Fruit fly (Drosophila melanogaster): Measurements from ENCODE around the gene cmb.

cmb gene

DNA sequence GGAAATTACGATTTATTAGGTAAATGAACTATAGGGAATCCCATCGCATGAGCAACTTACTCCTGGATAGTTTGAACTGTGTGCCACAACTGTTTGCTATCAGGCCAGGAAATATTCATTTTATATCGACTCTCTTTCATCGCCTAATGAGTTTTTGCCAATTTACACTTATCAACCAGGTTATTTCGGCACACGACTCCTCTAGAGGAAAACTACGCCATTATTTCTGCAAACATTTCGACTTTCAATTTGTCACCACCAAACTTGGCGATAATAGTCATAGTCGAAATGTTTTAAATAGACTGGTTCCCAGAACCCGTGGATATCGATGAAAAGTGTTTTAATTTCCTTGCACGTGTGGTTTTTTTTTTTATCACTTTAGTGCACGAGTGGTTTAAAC, 5.4 kb upstream of the cmb start, which contains the start of gene CG10154:
CG10154 (minus strand) TSS at position 101 of the 400 bp plus-strand sequence.
- no peak for TF ChIP-seq Pif1B (GFP tag; optimal IDR thresholded peaks at IDR 0.05)
- no peak for TF ChIP-seq CG9948 (tag; optimal IDR thresholded peaks at IDR 0.05)
- no peak for TF ChIP-seq CG17806 (tag; optimal IDR thresholded peaks at IDR 0.05)
- no peak for TF ChIP-seq CG12605 (GFP tag; IDR thresholded peaks at IDR 0.05)
- TF ChIP-seq gl (tag; optimal IDR thresholded peaks at IDR 0.05) = no peak
- no peak for TF ChIP-seq CG8301 (tag; optimal IDR thresholded peaks at IDR 0.05)
- no peak for TF ChIP-seq CG15710 (tag; optimal IDR thresholded peaks at IDR 0.05)
- no peak for TF ChIP-seq EcR (GFP tag; optimal IDR thresholded peaks at IDR 0.05)
- TF ChIP-seq CG10348 (GFP tag; IDR thresholded peaks at IDR 0.05) = no peak
- TF ChIP-seq D1 (tag; optimal IDR thresholded peaks at IDR 0.05) = no peak
- TF ChIP-seq CG32121 (GFP tag; IDR thresholded peaks at IDR 0.05) = no peak
- no peak for TF ChIP-seq Ets98B (GFP tag; IDR thresholded peaks at IDR 0.05)
- TF ChIP-seq CG14655 (GFP tag; optimal IDR thresholded peaks at IDR 0.05) = no peak

DNA sequence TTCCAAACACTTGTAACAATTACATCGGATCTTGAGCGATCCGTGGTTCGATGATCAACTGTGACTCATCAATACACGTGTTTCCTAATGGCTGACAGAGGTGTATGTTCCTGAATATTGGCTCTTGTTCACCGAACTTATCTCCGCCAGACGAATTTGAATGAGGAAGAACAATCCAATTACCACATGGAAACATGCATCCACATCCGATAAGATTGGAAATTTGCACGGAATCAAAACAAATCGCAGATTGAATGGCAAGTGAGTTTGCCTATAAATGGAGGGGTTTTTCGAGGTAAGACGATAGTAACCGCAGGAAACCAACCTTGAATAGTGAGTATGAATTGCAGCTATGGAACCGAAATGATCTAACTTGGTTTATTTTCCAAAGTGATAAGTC, 4.7 kb upstream of the cmb start, which contains the start of gene CG10725:
CG10725 (plus strand) TSS at position 301 of the 400 bp plus-strand sequence.
- TF ChIP-seq Pif1B (GFP tag; optimal IDR thresholded peaks at IDR 0.05) = no peak
- TF ChIP-seq CG8159 (tag; optimal IDR thresholded peaks at IDR 0.05) = no peak
- TF ChIP-seq CG13204 (GFP tag; optimal IDR thresholded peaks at IDR 0.05) = no peak
- TF ChIP-seq gl (tag; optimal IDR thresholded peaks at IDR 0.05) = no peak
- TF ChIP-seq rn (GFP tag; IDR thresholded peaks at IDR 0.05) = no peak
- no peak for TF ChIP-seq Snoo (tag; optimal IDR thresholded peaks at IDR 0.05)
- no peak for TF ChIP-seq CG9948 (tag; optimal IDR thresholded peaks at IDR 0.05)
- no peak for TF ChIP-seq CG34367 (tag; optimal IDR thresholded peaks at IDR 0.05)
- no peak for TF ChIP-seq CG4496 (GFP tag; IDR thresholded peaks at IDR 0.05)
- TF ChIP-seq fd96Ca (GFP tag; IDR thresholded peaks at IDR 0.05) = no peak

DNA sequence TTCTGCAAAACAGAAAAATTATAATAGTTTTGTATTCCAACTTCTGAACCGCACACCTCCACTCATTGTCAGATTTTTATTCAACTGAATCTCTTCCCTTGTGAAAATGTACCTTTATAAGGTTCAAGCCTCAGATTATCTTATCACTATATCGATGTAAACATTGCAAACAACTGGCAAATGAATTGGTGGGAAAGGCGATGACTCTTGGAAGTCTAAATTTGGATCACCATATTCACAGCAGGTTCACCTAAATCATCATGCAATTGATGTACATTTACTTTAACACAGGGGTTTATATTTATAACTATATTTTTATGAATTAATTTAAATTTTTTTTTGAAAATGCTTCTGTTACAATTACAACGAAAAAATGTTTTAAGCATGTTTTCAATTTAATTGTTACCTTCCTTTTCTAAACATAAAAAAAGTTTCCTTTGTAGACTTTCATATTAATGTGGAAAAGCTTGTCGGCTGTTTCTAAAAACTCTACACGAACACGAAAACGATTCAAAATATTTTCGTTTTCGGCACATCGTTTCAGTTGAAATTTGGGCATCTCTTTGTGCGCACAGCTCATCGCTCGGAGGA, 1.9 kb upstream of the cmb start, which contains the start of the genes CG10140 and CG14109:
CG10140 (minus strand) TSS at position 101 of the 591 bp plus-strand sequence.
CG14109 (plus strand) TSS at position 541 of the 591 bp plus-strand sequence.
- no peak for TF ChIP-seq CG32121 (GFP tag; IDR thresholded peaks at IDR 0.05)
- no peak for TF ChIP-seq CG13204 (GFP tag; optimal IDR thresholded peaks at IDR 0.05)

- peak; percentile 80 for TF ChIP-seq Pif1A (GFP tag; optimal IDR thresholded peaks at IDR 0.05)
- TF ChIP-seq CG12605 (GFP tag; IDR thresholded peaks at IDR 0.05) = peak; percentile 79
- peak; percentile 81 for TF ChIP-seq Ets98B (GFP tag; IDR thresholded peaks at IDR 0.05)
- TF ChIP-seq Snoo (tag; optimal IDR thresholded peaks at IDR 0.05) = peak; percentile 1
- no peak for TF ChIP-seq gl (tag; optimal IDR thresholded peaks at IDR 0.05)
- TF ChIP-seq CG9948 (tag; optimal IDR thresholded peaks at IDR 0.05) = peak; percentile 5
- peak; percentile 54 for TF ChIP-seq CG32121 (GFP tag; IDR thresholded peaks at IDR 0.05)
- TF ChIP-seq CG34367 (tag; optimal IDR thresholded peaks at IDR 0.05) = no peak
- TF ChIP-seq EcR (GFP tag; optimal IDR thresholded peaks at IDR 0.05) = no peak
- TF ChIP-seq CG17806 (tag; optimal IDR thresholded peaks at IDR 0.05) = peak; percentile 28
- peak; percentile 85 for TF ChIP-seq CG4496 (GFP tag; IDR thresholded peaks at IDR 0.05)
- TF ChIP-seq Pif1B (GFP tag; optimal IDR thresholded peaks at IDR 0.05) = peak; percentile 62
- TF ChIP-seq CG13204 (GFP tag; optimal IDR thresholded peaks at IDR 0.05) = no peak
- peak; percentile 99 for TF ChIP-seq CG8159 (tag; optimal IDR thresholded peaks at IDR 0.05)
- TF ChIP-seq rn (GFP tag; IDR thresholded peaks at IDR 0.05) = peak; percentile 52
- TF ChIP-seq D1 (tag; optimal IDR thresholded peaks at IDR 0.05) = peak; percentile 22
- peak; percentile 57 for TF ChIP-seq CG8301 (tag; optimal IDR thresholded peaks at IDR 0.05)
- TF ChIP-seq fd96Ca (GFP tag; IDR thresholded peaks at IDR 0.05) = peak; percentile 72; the same call in 2 of the 3 replicates
- TF ChIP-seq CG15710 (tag; optimal IDR thresholded peaks at IDR 0.05) = peak; percentile 18
- TF ChIP-seq CG10348 (GFP tag; IDR thresholded peaks at IDR 0.05) = no peak
- peak; percentile 60 for TF ChIP-seq CG14655 (GFP tag; optimal IDR thresholded peaks at IDR 0.05)
These were observed 7.9 kb downstream of the cmb start, which contains the start of the genes JMJD7 and CG10738 for dm6 chr3L:13450177-13450793. Gene JMJD7 (minus strand): TSS chr3L:13450283. Gene CG10738 (plus strand): TSS chr3L:13450770.

DNA sequence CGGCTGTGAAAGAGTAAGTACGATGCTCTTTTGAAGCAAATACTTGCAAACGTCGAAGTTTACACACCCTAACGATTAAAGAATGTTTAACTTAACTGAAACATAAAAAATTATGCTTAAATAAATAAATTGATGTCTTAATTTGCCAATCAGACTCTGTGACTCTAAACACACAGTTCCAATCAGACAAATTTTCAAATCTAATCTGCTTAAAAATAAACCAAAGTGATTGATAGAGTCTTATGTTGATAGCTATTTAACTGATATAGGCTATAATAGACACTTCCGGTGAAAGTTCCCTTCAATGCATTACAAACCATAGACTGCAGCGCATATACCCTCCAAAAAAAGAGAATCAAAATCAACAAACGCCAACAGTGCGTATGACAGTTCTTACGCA, 9.2 kb downstream of the cmb start:
- TF ChIP-seq D1 (tag; optimal IDR thresholded peaks at IDR 0.05) (no peak), CG8159 (tag; optimal IDR thresholded peaks at IDR 0.05) (peak; percentile 9), Snoo (tag; optimal IDR thresholded peaks at IDR 0.05) (peak; percentile 13), CG8301 (tag; optimal IDR thresholded peaks at IDR 0.05) (peak; percentile 44), CG9948 (tag; optimal IDR thresholded peaks at IDR 0.05) (no peak), CG32121 (GFP tag; IDR thresholded peaks at IDR 0.05) (peak; percentile 66), CG14655 (GFP tag; optimal IDR thresholded peaks at IDR 0.05) (peak; percentile 31)

dm6 chr3L:13452281-13452680, 9.9 kb downstream of the cmb start:
- TF ChIP-seq Pif1B (GFP tag; optimal IDR thresholded peaks at IDR 0.05) = no peak
- TF ChIP-seq CG34367 (tag; optimal IDR thresholded peaks at IDR 0.05) = no peak
- TF ChIP-seq CG32121 (GFP tag; IDR thresholded peaks at IDR 0.05) = peak; percentile 74
- TF ChIP-seq CG4496 (GFP tag; IDR thresholded peaks at IDR 0.05) = 0 out of 3 replicates have a peak, but pooled peaks have one; percentile 44
- TF ChIP-seq EcR (GFP tag; optimal IDR thresholded peaks at IDR 0.05) = no peak
- TF ChIP-seq CG10348 (GFP tag; IDR thresholded peaks at IDR 0.05) = no peak
- peak; percentile 14 for TF ChIP-seq CG14655 (GFP tag; optimal IDR thresholded peaks at IDR 0.05)
- TF ChIP-seq CG8159 (tag; optimal IDR thresholded peaks at IDR 0.05) = no peak
- TF ChIP-seq Snoo (tag; optimal IDR thresholded peaks at IDR 0.05) = no peak
- no peak for TF ChIP-seq Pif1A (GFP tag; optimal IDR thresholded peaks at IDR 0.05)
- TF ChIP-seq CG8301 (tag; optimal IDR thresholded peaks at IDR 0.05) = no peak
- TF ChIP-seq CG9948 (tag; optimal IDR thresholded peaks at IDR 0.05) = no peak
- peak; percentile 64; the same call in 2 of the 3 replicates for TF ChIP-seq fd96Ca (GFP tag; IDR thresholded peaks at IDR 0.05)
- TF ChIP-seq CG17806 (tag; optimal IDR thresholded peaks at IDR 0.05) = no peak
- no peak for TF ChIP-seq CG13204 (GFP tag; optimal IDR thresholded peaks at IDR 0.05)
- no peak for TF ChIP-seq gl (tag; optimal IDR thresholded peaks at IDR 0.05)
- TF ChIP-seq CG12605 (GFP tag; IDR thresholded peaks at IDR 0.05) = no peak
- TF ChIP-seq CG15710 (tag; optimal IDR thresholded peaks at IDR 0.05) = no peak
- TF ChIP-seq rn (GFP tag; IDR thresholded peaks at IDR 0.05) = 0 out of 2 replicates have a peak, but pooled peaks have one; percentile 13
- TF ChIP-seq Ets98B (GFP tag; IDR thresholded peaks at IDR 0.05) = peak; percentile 33; the same call in 1 of the 2 replicates
- TF ChIP-seq D1 (tag; optimal IDR thresholded peaks at IDR 0.05) = no peak

Data from whole organism, pupa.